Worm (Caenorhabditis elegans) whole organism, L1 larva: ENCODE results near the gene K09G1.2.

Experiments used
- C16A3.4 ChIP-seq: fragments of 150-350 bp; optimal IDR thresholded peaks from 2 replicates; lab custom pipeline; 2014; ENCODE audit warnings: missing biosample characterization, missing genetic modification characterization
- aha-1 ChIP-seq: fragments of 150-350 bp; optimal IDR thresholded peaks from 2 replicates; lab custom pipeline; 2014; ENCODE audit warnings: missing biosample characterization, missing genetic modification characterization
- alr-1 ChIP-seq: fragments of 200-800 bp; sonication (Bioruptor generic); optimal IDR thresholded peaks from 2 replicates; lab custom pipeline; 2018; ENCODE audit warnings: borderline replicate concordance, mild to moderate bottlenecking, missing genetic modification characterization, missing compliant biosample characterization
- aly-2 ChIP-seq: fragments of 150-350 bp; optimal IDR thresholded peaks from 2 replicates; lab custom pipeline; 2014; ENCODE audit warnings: missing biosample characterization, missing genetic modification characterization
- blmp-1 ChIP-seq: fragments of 150-350 bp; optimal IDR thresholded peaks from 2 replicates; lab custom pipeline; 2014; ENCODE audit warnings: missing biosample characterization, missing genetic modification characterization
- ceh-82 ChIP-seq, 3 experiments: fragments of 150-350 bp in 1 of 3; sonication (generic microtip) in 2 of 3; optimal IDR thresholded peaks; 2 replicates each; lab custom pipeline; 2014 to 2017; ENCODE audit warnings: missing biosample characterization in 3 of 3, missing genetic modification characterization in 3 of 3
- dpl-1 ChIP-seq, 3 experiments: fragments of 150-350 bp in 2 of 3; sonication (generic microtip) in 1 of 3; optimal IDR thresholded peaks; 2 replicates each; lab custom pipeline; 2014 to 2017; ENCODE audit warnings: missing biosample characterization in 3 of 3, missing genetic modification characterization in 3 of 3, missing genetic modification reagents in 3 of 3
- dsc-1 ChIP-seq: sonication (generic microtip); optimal IDR thresholded peaks from 2 replicates; lab custom pipeline; 2016; ENCODE audit warnings: mild to moderate bottlenecking, missing genetic modification characterization, missing compliant biosample characterization
- efl-1 ChIP-seq, 4 experiments: fragments of 150-350 bp; optimal IDR thresholded peaks in 3 of 4; peaks in 1 of 4; 1 replicate in 1 of 4; 2 replicates in 3 of 4; lab custom pipeline; 2014; ENCODE audit warnings: missing biosample characterization in 2 of 4, missing genetic modification characterization in 2 of 4, missing genetic modification reagents in 2 of 4
- egl-27 ChIP-seq, 2 experiments: fragments of 150-350 bp in 1 of 2; sonication (generic microtip); optimal IDR thresholded peaks; 3 replicates each; lab custom pipeline; 2017 to 2018; ENCODE audit warnings: missing biosample characterization in 2 of 2, missing genetic modification characterization in 2 of 2, missing genetic modification reagents in 2 of 2
- elt-3 ChIP-seq, 6 experiments: fragments of 150-350 bp in 1 of 6; sonication (generic microtip); optimal IDR thresholded peaks; 2 replicates each; lab custom pipeline; 2017 to 2018; ENCODE audit warnings: missing biosample characterization in 6 of 6, missing genetic modification characterization in 6 of 6, inconsistent platforms in 1 of 6
- ets-5 ChIP-seq: fragments of 200-800 bp; sonication (Bioruptor generic); IDR thresholded peaks from 2 replicates; pipeline ENCODE4 v1.3.6; 2022; ENCODE audit warnings: missing genetic modification characterization, missing compliant biosample characterization
- fkh-10 ChIP-seq: sonication (generic microtip); optimal IDR thresholded peaks from 2 replicates; lab custom pipeline; 2017; ENCODE audit warnings: missing biosample characterization, missing genetic modification reagents, missing genetic modification characterization
- fkh-4 ChIP-seq: sonication (generic microtip); optimal IDR thresholded peaks from 2 replicates; lab custom pipeline; 2016; ENCODE audit warnings: missing compliant biosample characterization, missing genetic modification characterization, borderline replicate concordance
- fos-1 ChIP-seq: fragments of 150-350 bp; optimal IDR thresholded peaks from 2 replicates; lab custom pipeline; 2014; ENCODE audit warnings: missing biosample characterization, missing genetic modification characterization
- grh-1 ChIP-seq: fragments of 200-800 bp; sonication (Bioruptor generic); IDR thresholded peaks from 2 replicates; pipeline ENCODE4 v1.3.6; 2022; ENCODE audit warnings: missing genetic modification reagents, missing genetic modification characterization, missing compliant biosample characterization
- hpl-2 ChIP-seq: fragments of 150-350 bp; optimal IDR thresholded peaks from 2 replicates; lab custom pipeline; 2014; ENCODE audit warnings: missing biosample characterization, missing genetic modification reagents, missing genetic modification characterization
- irx-1 ChIP-seq: sonication (generic microtip); optimal IDR thresholded peaks from 2 replicates; lab custom pipeline; 2016; ENCODE audit warnings: missing genetic modification characterization, missing compliant biosample characterization
- lin-13 ChIP-seq: fragments of 150-350 bp; optimal IDR thresholded peaks from 2 replicates; lab custom pipeline; 2014; ENCODE audit warnings: missing biosample characterization, missing genetic modification reagents, missing genetic modification characterization
- lsy-2 ChIP-seq, 2 experiments: fragments of 150-350 bp; optimal IDR thresholded peaks; 2 replicates each; lab custom pipeline; 2014; ENCODE audit warnings: missing biosample characterization in 2 of 2, missing genetic modification characterization in 2 of 2
- mab-9 ChIP-seq: fragments of 200-800 bp; sonication (Bioruptor generic); IDR thresholded peaks from 2 replicates; pipeline ENCODE4 v1.3.6; 2022; ENCODE audit warnings: missing genetic modification reagents, missing genetic modification characterization, missing compliant biosample characterization
- mef-2 ChIP-seq: fragments of 150-350 bp; optimal IDR thresholded peaks from 2 replicates; lab custom pipeline; 2014; ENCODE audit warnings: missing biosample characterization, missing genetic modification characterization
- mep-1 ChIP-seq: fragments of 150-350 bp; optimal IDR thresholded peaks from 2 replicates; lab custom pipeline; 2014; ENCODE audit warnings: missing biosample characterization, missing genetic modification characterization
- nhr-11 ChIP-seq: fragments of 150-350 bp; optimal IDR thresholded peaks from 2 replicates; lab custom pipeline; 2014; ENCODE audit warnings: missing biosample characterization, missing genetic modification characterization
- nhr-12 ChIP-seq: sonication (generic microtip); optimal IDR thresholded peaks from 2 replicates; lab custom pipeline; 2017; ENCODE audit warnings: missing biosample characterization, missing genetic modification characterization
- nhr-19 ChIP-seq: fragments of 200-800 bp; sonication (Bioruptor generic); conservative IDR thresholded peaks from 2 replicates; pipeline ENCODE4 v1.3.6; 2022; ENCODE audit warnings: missing genetic modification characterization, missing compliant biosample characterization
- nhr-20 ChIP-seq: sonication (generic microtip); optimal IDR thresholded peaks from 2 replicates; lab custom pipeline; 2016; ENCODE audit warnings: mild to moderate bottlenecking, missing genetic modification characterization, missing compliant biosample characterization
- nhr-237 ChIP-seq: fragments of 150-350 bp; optimal IDR thresholded peaks from 2 replicates; lab custom pipeline; 2014; ENCODE audit warnings: missing biosample characterization, missing genetic modification characterization
- nhr-28 ChIP-seq: fragments of 150-350 bp; optimal IDR thresholded peaks from 2 replicates; lab custom pipeline; 2014; ENCODE audit warnings: missing biosample characterization, missing genetic modification characterization
- nhr-47 ChIP-seq: sonication (generic microtip); optimal IDR thresholded peaks from 2 replicates; lab custom pipeline; 2016; ENCODE audit warnings: mild to moderate bottlenecking, missing genetic modification characterization, moderate library complexity, missing compliant biosample characterization
- nhr-71 ChIP-seq: sonication (generic microtip); optimal IDR thresholded peaks from 2 replicates; lab custom pipeline; 2016; ENCODE audit warnings: mild to moderate bottlenecking, missing genetic modification characterization, moderate library complexity, missing compliant biosample characterization
- nhr-76 ChIP-seq: sonication (generic microtip); optimal IDR thresholded peaks from 2 replicates; lab custom pipeline; 2017; ENCODE audit warnings: missing biosample characterization, missing genetic modification characterization
- nhr-77 ChIP-seq: fragments of 150-350 bp; optimal IDR thresholded peaks from 2 replicates; lab custom pipeline; 2014; ENCODE audit warnings: missing biosample characterization, missing genetic modification characterization
- nhr-84 ChIP-seq: sonication (generic microtip); optimal IDR thresholded peaks from 2 replicates; lab custom pipeline; 2017; ENCODE audit warnings: missing biosample characterization, missing genetic modification characterization
- nhr-85 ChIP-seq: sonication (generic microtip); peaks from one replicate; lab custom pipeline; 2016; ENCODE audit warnings: missing genetic modification characterization, inconsistent platforms, missing compliant biosample characterization
- nhr-90 ChIP-seq: sonication (generic microtip); optimal IDR thresholded peaks from 2 replicates; lab custom pipeline; 2016; ENCODE audit warnings: mild to moderate bottlenecking, missing genetic modification characterization, missing compliant biosample characterization; ENCODE audit not compliant: poor library complexity
- pax-3 ChIP-seq: fragments of 200-800 bp; sonication (Bioruptor generic); optimal IDR thresholded peaks from 2 replicates; lab custom pipeline; 2018; ENCODE audit warnings: mild to moderate bottlenecking, missing genetic modification characterization, moderate library complexity, missing compliant biosample characterization
- skn-1 ChIP-seq: fragments of 150-350 bp; optimal IDR thresholded peaks from 2 replicates; lab custom pipeline; 2014; ENCODE audit warnings: missing biosample characterization, missing genetic modification characterization
- snpc-4 ChIP-seq: fragments of 150-350 bp; optimal IDR thresholded peaks from 2 replicates; lab custom pipeline; 2014; ENCODE audit warnings: missing biosample characterization, missing genetic modification characterization
- snu-23 ChIP-seq: sonication (generic microtip); optimal IDR thresholded peaks from 2 replicates; lab custom pipeline; 2016; ENCODE audit warnings: missing genetic modification characterization, missing compliant biosample characterization
- sptf-1 ChIP-seq: fragments of 150-350 bp; optimal IDR thresholded peaks from 2 replicates; lab custom pipeline; 2014; ENCODE audit warnings: missing biosample characterization, missing genetic modification characterization
- swsn-7 ChIP-seq: sonication (generic microtip); optimal IDR thresholded peaks from 2 replicates; lab custom pipeline; 2016; ENCODE audit warnings: missing genetic modification characterization, missing compliant biosample characterization
- tlp-1 ChIP-seq: fragments of 150-350 bp; optimal IDR thresholded peaks from 2 replicates; lab custom pipeline; 2014; ENCODE audit warnings: missing biosample characterization, missing genetic modification characterization
- unc-130 ChIP-seq: fragments of 150-350 bp; optimal IDR thresholded peaks from 2 replicates; lab custom pipeline; 2017; ENCODE audit warnings: missing biosample characterization, missing genetic modification characterization, inconsistent platforms
- unc-62 ChIP-seq: fragments of 150-350 bp; optimal IDR thresholded peaks from 2 replicates; lab custom pipeline; 2014; ENCODE audit warnings: missing biosample characterization, missing genetic modification reagents, missing genetic modification characterization
- unc-86 ChIP-seq: sonication (generic microtip); optimal IDR thresholded peaks from 2 replicates; lab custom pipeline; 2016; ENCODE audit warnings: missing genetic modification characterization, missing compliant biosample characterization
- unc-98 ChIP-seq: fragments of 200-800 bp; sonication (Bioruptor generic); IDR thresholded peaks from 2 replicates; pipeline ENCODE4 v1.3.6; 2022; ENCODE audit warnings: missing genetic modification characterization, missing compliant biosample characterization
- zag-1 ChIP-seq: fragments of 150-350 bp; optimal IDR thresholded peaks from 2 replicates; lab custom pipeline; 2014; ENCODE audit warnings: missing biosample characterization, missing genetic modification characterization

K09G1.2 gene

DNA sequence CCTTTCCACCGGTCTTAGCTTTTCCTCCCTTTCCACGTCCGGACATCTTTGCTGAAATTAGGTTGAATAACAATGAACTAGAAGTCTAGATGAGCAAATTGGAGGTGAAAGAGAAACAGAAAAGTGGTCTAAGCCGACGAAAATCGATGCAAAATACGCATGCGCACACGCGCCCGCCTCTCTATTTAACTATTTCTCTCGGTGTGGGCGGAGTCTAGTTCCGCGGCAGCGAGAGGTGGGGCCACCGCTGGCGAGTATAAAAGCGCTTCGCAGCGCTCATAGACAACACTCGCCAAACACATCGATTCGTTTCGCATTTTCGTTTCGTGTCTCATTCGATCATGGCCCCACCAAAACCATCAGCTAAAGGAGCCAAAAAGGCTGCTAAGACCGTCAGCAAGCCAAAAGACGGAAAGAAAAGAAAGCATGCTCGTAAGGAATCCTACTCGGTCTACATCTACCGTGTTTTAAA, 45.1 kb upstream of the K09G1.2 start, which contains the start of the genes his-35 and his-41 (continued):
- TF ChIP-seq nhr-76 (tag; lab: Kevin White, UChicago): no peak
- no peak for TF ChIP-seq fkh-4 (tag; lab: Kevin White, UChicago)
- TF ChIP-seq fos-1 (tag; lab: Kevin White, UChicago): peak; percentile 24
- TF ChIP-seq snu-23 (GFP tag; lab: Kevin White, UChicago): peak; percentile 75
- TF ChIP-seq lin-13: no peak
- peak; percentile 7 for TF ChIP-seq pax-3 (tag; lab: Kevin White, UChicago)
- TF ChIP-seq skn-1 (tag; lab: Kevin White, UChicago): peak; percentile 77
- peak; percentile 74 for TF ChIP-seq swsn-7
- no peak for TF ChIP-seq egl-27 (tag; optimal IDR thresholded peaks at IDR 0.05; lab: Kevin White, UChicago)
- TF ChIP-seq nhr-71: peak; percentile 83
- TF ChIP-seq nhr-28: no peak
- no peak for TF ChIP-seq ets-5 (GFP tag; lab: Robert Waterston, UW)
- TF ChIP-seq nhr-19 (GFP tag; lab: Robert Waterston, UW): peak; percentile 67
- TF ChIP-seq nhr-20 (tag; lab: Kevin White, UChicago): peak; percentile 77
- TF ChIP-seq mep-1: peak; percentile 32
- peak; percentile 33 to 47 for TF ChIP-seq lsy-2 (tag; optimal IDR thresholded peaks at IDR 0.05; lab: Kevin White, UChicago)
- no peak for TF ChIP-seq nhr-12 (tag; lab: Kevin White, UChicago)
- TF ChIP-seq unc-86 (tag; lab: Kevin White, UChicago): peak; percentile 59
- peak; percentile 55 for TF ChIP-seq irx-1 (tag; lab: Kevin White, UChicago)
- no peak for TF ChIP-seq tlp-1 (tag; lab: Kevin White, UChicago)
- peak; percentile 83 for TF ChIP-seq dsc-1
- no peak for TF ChIP-seq nhr-237
- TF ChIP-seq nhr-77 (tag; lab: Kevin White, UChicago): peak; percentile 23
- no peak for TF ChIP-seq zag-1 (tag; lab: Kevin White, UChicago)
- TF ChIP-seq elt-3 (tag; optimal IDR thresholded peaks at IDR 0.05; lab: Kevin White, UChicago): no peak
- TF ChIP-seq ceh-82 (tag; optimal IDR thresholded peaks at IDR 0.05; lab: Kevin White, UChicago): peak; percentile 41 to 57 (median 54)
- no peak for TF ChIP-seq blmp-1
- TF ChIP-seq, all 84 proteins: peak for 40

DNA sequence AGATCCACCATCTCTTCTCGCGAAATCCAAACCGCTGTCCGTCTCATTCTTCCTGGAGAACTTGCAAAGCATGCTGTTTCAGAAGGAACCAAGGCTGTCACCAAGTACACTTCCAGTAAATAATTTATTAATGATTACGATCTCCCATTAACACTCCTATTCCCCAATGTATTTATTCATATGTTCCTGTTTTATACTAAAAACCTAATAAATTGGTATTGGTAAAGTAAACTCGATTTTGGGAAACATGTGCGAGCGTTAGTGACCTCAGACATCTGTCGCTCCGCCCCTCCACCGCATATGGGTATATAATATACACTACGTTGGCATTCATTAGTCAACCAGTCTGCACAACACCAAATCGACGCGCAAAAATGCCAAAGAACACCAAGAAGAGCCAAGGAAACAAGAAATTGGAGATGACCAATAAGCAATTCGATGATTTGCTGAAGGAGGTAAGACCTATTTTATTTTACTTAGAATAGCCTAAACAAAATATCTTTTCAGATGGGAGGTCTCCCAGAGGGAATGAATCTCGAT, 44.3 kb upstream of the K09G1.2 start, which contains the start of gene C50F4.6:
C50F4.6 (plus strand) TSS at position 51 of the 540 bp plus-strand sequence.
- TF ChIP-seq nhr-85 (tag; lab: Kevin White, UChicago): peak; percentile 50
- no peak for TF ChIP-seq alr-1 (tag; lab: Kevin White, UChicago)
- TF ChIP-seq mep-1: peak; percentile 1
- TF ChIP-seq efl-1 (optimal IDR thresholded peaks at IDR 0.05; lab: Kevin White, UChicago): no peak
- TF ChIP-seq efl-1 (GFP tag; optimal IDR thresholded peaks at IDR 0.05 in 1 of 2; lab: Kevin White, UChicago): peak in 1 of 2 experiments; percentile 80
- TF ChIP-seq lsy-2 (tag; optimal IDR thresholded peaks at IDR 0.05; lab: Kevin White, UChicago): peak in 1 of 2 experiments; percentile 27

DNA sequence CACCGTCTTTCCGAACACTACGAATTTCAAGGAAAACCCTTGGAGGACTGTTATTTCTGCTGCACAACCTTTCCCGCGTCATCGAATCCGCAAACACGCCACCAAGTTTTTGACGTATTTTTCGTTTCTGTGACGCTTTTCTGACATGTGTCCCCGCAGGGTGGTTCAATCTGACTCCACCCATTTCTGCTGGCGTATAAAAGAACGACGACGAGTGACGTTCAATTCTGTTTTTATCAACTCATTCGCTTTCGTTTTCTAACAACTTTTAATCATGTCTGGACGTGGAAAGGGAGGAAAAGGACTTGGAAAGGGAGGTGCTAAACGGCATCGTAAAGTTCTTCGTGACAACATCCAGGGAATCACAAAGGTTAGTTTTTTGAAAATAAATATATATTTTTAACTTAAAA, 43.6 kb upstream of the K09G1.2 start, which contains the start of gene his-37:
his-37 (plus strand) TSS at position 246 of the 410 bp plus-strand sequence.
- TF ChIP-seq C16A3.4 (tag; lab: Kevin White, UChicago): peak; percentile 99
- peak; percentile 65 for TF ChIP-seq nhr-28
- peak; percentile 97 to 99 (median 99) for TF ChIP-seq ceh-82 (tag; optimal IDR thresholded peaks at IDR 0.05; lab: Kevin White, UChicago)
- peak; percentile 100 for TF ChIP-seq swsn-7
- peak; percentile 83 to 89 (median 85) for TF ChIP-seq dpl-1 (GFP tag; optimal IDR thresholded peaks at IDR 0.05; lab: Kevin White, UChicago)
- TF ChIP-seq nhr-90 (tag; lab: Kevin White, UChicago): peak; percentile 99
- TF ChIP-seq aly-2: peak; percentile 90
- peak; percentile 99 for TF ChIP-seq nhr-20 (tag; lab: Kevin White, UChicago)
- TF ChIP-seq snpc-4: peak; percentile 93
- peak; percentile 99 for TF ChIP-seq pax-3 (tag; lab: Kevin White, UChicago)
- TF ChIP-seq nhr-71: peak; percentile 99
- peak; percentile 47 for TF ChIP-seq aha-1 (tag; lab: Kevin White, UChicago)
- no peak for TF ChIP-seq sptf-1 (tag; lab: Kevin White, UChicago)
- peak; percentile 88 for TF ChIP-seq unc-62
- TF ChIP-seq alr-1 (tag; lab: Kevin White, UChicago): no peak
- peak; percentile 99 for TF ChIP-seq nhr-47 (tag; lab: Kevin White, UChicago)
- TF ChIP-seq nhr-11 (tag; lab: Kevin White, UChicago): peak; percentile 97
- peak; percentile 99 for TF ChIP-seq fkh-10
- TF ChIP-seq nhr-84 (tag; lab: Kevin White, UChicago): peak; percentile 60
- peak; percentile 97 for TF ChIP-seq hpl-2 (GFP tag; lab: Kevin White, UChicago)
- TF ChIP-seq unc-130: peak; percentile 99
- peak; percentile 93 for TF ChIP-seq mab-9 (GFP tag; lab: Robert Waterston, UW)
- TF ChIP-seq unc-98 (GFP tag; lab: Robert Waterston, UW): peak; percentile 38; the same call in 1 of the 2 replicates
- peak; percentile 92 for TF ChIP-seq mef-2
- TF ChIP-seq grh-1 (GFP tag; lab: Robert Waterston, UW): peak; percentile 98
- TF ChIP-seq nhr-76 (tag; lab: Kevin White, UChicago): peak; percentile 94
- TF ChIP-seq irx-1 (tag; lab: Kevin White, UChicago): peak; percentile 95
